Fruit fly (Drosophila melanogaster) whole organism, embryonic: ENCODE measurements around the gene CG11436.

Experiments used
- Antp ChIP-seq: fragments of 200-800 bp; sonication (Bioruptor generic); optimal IDR thresholded peaks from 3 replicates; lab custom pipeline; 2016; ENCODE audit warnings: missing biosample characterization, missing genetic modification characterization
- B-H2 ChIP-seq: fragments of 200-800 bp; sonication (Bioruptor generic); optimal IDR thresholded peaks from 2 replicates; lab custom pipeline; 2018; ENCODE audit warnings: missing biosample characterization, mild to moderate bottlenecking, missing genetic modification characterization
- CG10959 ChIP-seq: fragments of 200-800 bp; sonication (Bioruptor generic); IDR thresholded peaks from 2 replicates; pipeline ENCODE4 v1.3.6; 2022; ENCODE audit warnings: missing biosample characterization, missing genetic modification characterization
- CG11560 ChIP-seq: fragments of 200-800 bp; sonication (Bioruptor generic); IDR thresholded peaks from 3 replicates; pipeline ENCODE4 v1.3.6; 2022; ENCODE audit warnings: missing biosample characterization, missing genetic modification characterization
- CG12391 ChIP-seq: fragments of 200-800 bp; sonication (Bioruptor generic); optimal IDR thresholded peaks from 3 replicates; lab custom pipeline; 2018; ENCODE audit warnings: missing biosample characterization, mild to moderate bottlenecking, missing genetic modification characterization, moderate library complexity
- CG13424 ChIP-seq: fragments of 200-800 bp; sonication (Bioruptor generic); optimal IDR thresholded peaks from 2 replicates; lab custom pipeline; 2019; ENCODE audit warnings: missing biosample characterization, mild to moderate bottlenecking, missing genetic modification characterization, moderate library complexity
- CG16813 ChIP-seq: fragments of 200-800 bp; sonication (Bioruptor generic); IDR thresholded peaks from 3 replicates; pipeline ENCODE4 v1.3.6; 2022; ENCODE audit warnings: missing biosample characterization, missing genetic modification characterization; ENCODE audit not compliant: partially characterized antibody
- CG2199 ChIP-seq: fragments of 200-800 bp; sonication (Bioruptor generic); IDR thresholded peaks from 3 replicates; pipeline ENCODE4 v1.3.6; 2022; ENCODE audit warnings: missing biosample characterization, missing genetic modification characterization
- CG31441 ChIP-seq: fragments of 200-800 bp; sonication (Bioruptor generic); IDR thresholded peaks from 2 replicates; pipeline ENCODE4 v1.3.6; 2022; ENCODE audit warnings: missing biosample characterization, missing genetic modification characterization
- CG32772 ChIP-seq: fragments of 200-800 bp; sonication (Bioruptor generic); IDR thresholded peaks from 2 replicates; pipeline ENCODE4 v1.3.6; 2022; ENCODE audit warnings: missing biosample characterization, missing genetic modification characterization
- CG3407 ChIP-seq: fragments of 200-800 bp; sonication (Bioruptor generic); optimal IDR thresholded peaks from 2 replicates; lab custom pipeline; 2018; ENCODE audit warnings: missing biosample characterization, mild to moderate bottlenecking, missing genetic modification characterization
- CG4730 ChIP-seq: fragments of 200-800 bp; sonication (Bioruptor generic); IDR thresholded peaks from 2 replicates; pipeline ENCODE4 v1.3.6; 2022; ENCODE audit warnings: missing biosample characterization, missing genetic modification characterization
- CG6272 ChIP-seq: fragments of 200-800 bp; sonication (Bioruptor generic); IDR thresholded peaks from 2 replicates; pipeline ENCODE4 v1.3.6; 2022; ENCODE audit warnings: missing biosample characterization, missing genetic modification characterization
- CG7963 ChIP-seq: fragments of 200-800 bp; sonication (Bioruptor generic); IDR thresholded peaks from 3 replicates; pipeline ENCODE4 v1.3.6; 2022; ENCODE audit warnings: missing biosample characterization, missing genetic modification characterization; ENCODE audit not compliant: partially characterized antibody
- CG9727 ChIP-seq: fragments of 200-800 bp; sonication (Bioruptor generic); optimal IDR thresholded peaks from 3 replicates; lab custom pipeline; 2017; ENCODE audit warnings: missing biosample characterization, mild to moderate bottlenecking, missing genetic modification characterization
- Dp ChIP-seq: fragments of 200-800 bp; sonication (Bioruptor generic); optimal IDR thresholded peaks from 2 replicates; lab custom pipeline; 2018; ENCODE audit warnings: missing biosample characterization, mild to moderate bottlenecking, missing genetic modification characterization, moderate library complexity
- Drgx ChIP-seq: fragments of 200-800 bp; sonication (Bioruptor generic); IDR thresholded peaks from 2 replicates; pipeline ENCODE4 v1.3.6; 2022; ENCODE audit warnings: missing biosample characterization, missing genetic modification characterization
- Fer3 ChIP-seq: fragments of 200-800 bp; sonication (Bioruptor generic); optimal IDR thresholded peaks from 2 replicates; lab custom pipeline; 2018; ENCODE audit warnings: missing biosample characterization, mild to moderate bottlenecking, missing genetic modification characterization, moderate library complexity
- Gsc ChIP-seq: fragments of 200-800 bp; sonication (Bioruptor generic); IDR thresholded peaks from 2 replicates; pipeline ENCODE4 v1.3.6; 2022; ENCODE audit warnings: missing biosample characterization, missing genetic modification characterization
- H15 ChIP-seq: fragments of 200-800 bp; sonication (Bioruptor generic); IDR thresholded peaks from 3 replicates; pipeline ENCODE4 v1.3.6; 2022; ENCODE audit warnings: missing biosample characterization, missing genetic modification characterization
- HLH4C ChIP-seq: fragments of 200-800 bp; sonication (Bioruptor generic); IDR thresholded peaks from 3 replicates; pipeline ENCODE4 v1.3.6; 2022; ENCODE audit warnings: missing biosample characterization, missing genetic modification characterization; ENCODE audit not compliant: partially characterized antibody
- Hand ChIP-seq: fragments of 200-800 bp; sonication (Bioruptor generic); optimal IDR thresholded peaks from 2 replicates; lab custom pipeline; 2017; ENCODE audit warnings: mild to moderate bottlenecking, missing biosample characterization, missing genetic modification reagents, missing genetic modification characterization
- Nf-YA ChIP-seq: fragments of 200-800 bp; sonication (Bioruptor generic); IDR thresholded peaks from 2 replicates; pipeline ENCODE4 v1.3.6; 2022; ENCODE audit warnings: missing biosample characterization, missing genetic modification characterization
- Nf-YB ChIP-seq: fragments of 200-800 bp; sonication (Bioruptor generic); optimal IDR thresholded peaks from 3 replicates; lab custom pipeline; 2019; ENCODE audit warnings: missing biosample characterization, mild to moderate bottlenecking, missing genetic modification characterization, moderate library complexity
- Nf-YC ChIP-seq: fragments of 200-800 bp; optimal IDR thresholded peaks from 3 replicates; lab custom pipeline; 2019; ENCODE audit warnings: missing biosample characterization, mild to moderate bottlenecking, missing genetic modification characterization, moderate library complexity
- PHDP ChIP-seq: fragments of 200-800 bp; sonication (Bioruptor generic); optimal IDR thresholded peaks from 3 replicates; lab custom pipeline; 2018; ENCODE audit warnings: missing biosample characterization, mild to moderate bottlenecking, missing genetic modification characterization, moderate library complexity
- Pdp1 ChIP-seq, 2 experiments: fragments of 200-800 bp; sonication (Bioruptor generic); optimal IDR thresholded peaks; 3 replicates each; lab custom pipeline; 2016; ENCODE audit warnings: missing biosample characterization in 2 of 2, missing genetic modification characterization in 2 of 2, mild to moderate bottlenecking in 1 of 2, moderate library complexity in 1 of 2
- Rfx ChIP-seq: fragments of 200-800 bp; sonication (Bioruptor generic); IDR thresholded peaks from 2 replicates; pipeline ENCODE4 v1.3.6; 2022; ENCODE audit warnings: missing biosample characterization, missing genetic modification characterization
- Side ChIP-seq: fragments of 200-800 bp; sonication (Bioruptor generic); optimal IDR thresholded peaks from 2 replicates; lab custom pipeline; 2016; ENCODE audit warnings: missing biosample characterization, missing genetic modification characterization
- Spps ChIP-seq: fragments of 200-800 bp; sonication (Bioruptor generic); optimal IDR thresholded peaks from 2 replicates; lab custom pipeline; 2018; ENCODE audit warnings: missing biosample characterization, mild to moderate bottlenecking, missing genetic modification characterization
- Sry-β ChIP-seq: fragments of 200-800 bp; sonication (Bioruptor generic); optimal IDR thresholded peaks from 2 replicates; lab custom pipeline; 2018; ENCODE audit warnings: missing biosample characterization, mild to moderate bottlenecking, missing genetic modification characterization, moderate library complexity
- ara ChIP-seq: fragments of 200-800 bp; sonication (Bioruptor generic); IDR thresholded peaks from 2 replicates; pipeline ENCODE4 v1.3.6; 2022; ENCODE audit warnings: missing biosample characterization, missing genetic modification characterization
- ase ChIP-seq: fragments of 200-800 bp; sonication (Bioruptor generic); IDR thresholded peaks from 3 replicates; pipeline ENCODE4 v1.3.6; 2022; ENCODE audit warnings: missing biosample characterization, missing genetic modification characterization
- cad ChIP-seq: fragments of >200 bp; optimal IDR thresholded peaks from 2 replicates; lab custom pipeline; 2017; ENCODE audit warnings: missing biosample characterization, missing genetic modification characterization
- cas ChIP-seq: fragments of 200-800 bp; sonication (Bioruptor generic); IDR thresholded peaks from 2 replicates; pipeline ENCODE4 v1.3.6; 2022; ENCODE audit warnings: missing biosample characterization, missing genetic modification characterization
- ci ChIP-seq: fragments of 200-800 bp; sonication (Bioruptor generic); IDR thresholded peaks from 3 replicates; pipeline ENCODE4 v1.3.6; 2022; ENCODE audit warnings: missing biosample characterization, missing genetic modification characterization
- exex ChIP-seq: fragments of 200-800 bp; sonication (Bioruptor generic); optimal IDR thresholded peaks from 4 replicates; lab custom pipeline; 2018; ENCODE audit warnings: missing biosample characterization, mild to moderate bottlenecking, missing genetic modification characterization, moderate library complexity
- fd96Cb ChIP-seq: fragments of 200-800 bp; sonication (Bioruptor generic); optimal IDR thresholded peaks from 2 replicates; lab custom pipeline; 2018; ENCODE audit warnings: missing biosample characterization, mild to moderate bottlenecking, missing genetic modification characterization, moderate library complexity
- fu2 ChIP-seq: fragments of 200-800 bp; sonication (Bioruptor generic); optimal IDR thresholded peaks from 2 replicates; lab custom pipeline; 2016; ENCODE audit warnings: missing biosample characterization, missing genetic modification characterization
- odd ChIP-seq: fragments of 200-800 bp; sonication (Bioruptor generic); optimal IDR thresholded peaks from 2 replicates; lab custom pipeline; 2017; ENCODE audit warnings: missing biosample characterization, mild to moderate bottlenecking, missing genetic modification characterization
- onecut ChIP-seq: fragments of 200-800 bp; sonication (Bioruptor generic); IDR thresholded peaks from 2 replicates; pipeline ENCODE4 v1.3.6; 2022; ENCODE audit warnings: missing biosample characterization, missing genetic modification characterization
- otp ChIP-seq: fragments of 200-800 bp; sonication (Bioruptor generic); IDR thresholded peaks from 3 replicates; pipeline ENCODE4, ENCODE4 v1.3.6; 2022; ENCODE audit warnings: missing biosample characterization, missing genetic modification characterization
- p53 ChIP-seq: fragments of 200-800 bp; sonication (Bioruptor generic); optimal IDR thresholded peaks from 2 replicates; lab custom pipeline; 2016; ENCODE audit warnings: missing biosample characterization, missing genetic modification characterization
- pb ChIP-seq: fragments of 200-800 bp; sonication (Bioruptor generic); optimal IDR thresholded peaks from 3 replicates; lab custom pipeline; 2016; ENCODE audit warnings: missing biosample characterization, missing genetic modification characterization
- pum ChIP-seq: fragments of 200-800 bp; sonication (Bioruptor generic); optimal IDR thresholded peaks from 2 replicates; lab custom pipeline; 2016; ENCODE audit warnings: missing biosample characterization, missing genetic modification characterization
- pzg ChIP-seq: fragments of 200-800 bp; sonication (Bioruptor generic); optimal IDR thresholded peaks from 3 replicates; lab custom pipeline; 2018; ENCODE audit warnings: missing biosample characterization, mild to moderate bottlenecking, missing genetic modification characterization, moderate library complexity
- shn ChIP-seq: fragments of 200-800 bp; sonication (Bioruptor generic); optimal IDR thresholded peaks from 3 replicates; lab custom pipeline; 2016; ENCODE audit warnings: missing biosample characterization, missing genetic modification characterization
- slou ChIP-seq: fragments of 200-800 bp; sonication (Bioruptor generic); optimal IDR thresholded peaks from 3 replicates; lab custom pipeline; 2016; ENCODE audit warnings: missing biosample characterization, missing genetic modification characterization
- slp2 ChIP-seq: fragments of 200-800 bp; sonication (Bioruptor generic); optimal IDR thresholded peaks from 2 replicates; lab custom pipeline; 2016; ENCODE audit warnings: missing biosample characterization, missing genetic modification characterization
- trem ChIP-seq: fragments of 200-800 bp; optimal IDR thresholded peaks from 3 replicates; lab custom pipeline; 2019; ENCODE audit warnings: missing biosample characterization, mild to moderate bottlenecking, missing genetic modification characterization, moderate library complexity
- trh ChIP-seq: fragments of 200-800 bp; sonication (Bioruptor generic); optimal IDR thresholded peaks from 2 replicates; lab custom pipeline; 2016; ENCODE audit warnings: missing biosample characterization, missing genetic modification characterization

The CG11436 gene

DNA sequence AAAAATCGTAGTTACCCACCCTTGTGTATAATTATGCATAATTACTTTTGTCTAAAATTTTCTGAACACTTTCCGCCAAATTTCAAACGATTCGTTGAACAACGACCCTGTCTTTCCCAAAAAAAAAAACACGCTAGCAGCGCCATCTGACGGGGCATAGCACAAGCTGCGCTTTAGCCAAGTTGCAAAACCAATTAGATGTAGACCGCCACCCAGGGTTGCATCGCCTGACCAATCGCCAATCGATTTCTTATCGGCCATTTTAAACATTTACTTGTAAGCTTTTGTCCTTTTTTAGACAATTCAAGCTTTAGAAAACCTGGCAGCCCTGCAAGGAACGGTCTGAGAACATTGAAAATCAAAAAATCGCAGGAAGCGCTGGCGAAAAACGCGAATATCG, 21.8 kb downstream of the CG11436 start, which contains the start of gene CG3556:
CG3556 (plus strand) TSS at position 323 of the 400 bp plus-strand sequence.
- no peak for TF ChIP-seq B-H2
- peak; percentile 59; the same call in 2 of the 3 replicates for TF ChIP-seq ase (GFP tag; lab: Robert Waterston, UW)
- no peak for TF ChIP-seq trh (GFP tag; lab: Kevin White, UChicago)
- peak; percentile 47; the same call in 1 of the 2 replicates for TF ChIP-seq CG32772 (GFP tag; lab: Robert Waterston, UW)
- peak; percentile 88 for TF ChIP-seq ci (GFP tag; lab: Robert Waterston, UW)
- peak; percentile 23 for TF ChIP-seq fu2 (GFP tag; lab: Kevin White, UChicago)
- TF ChIP-seq exex (tag; lab: Kevin White, UChicago), result no peak
- TF ChIP-seq Sry-β (GFP tag; lab: Kevin White, UChicago), result no peak
- no peak for TF ChIP-seq Nf-YA
- no peak for TF ChIP-seq Hand (GFP tag; lab: Kevin White, UChicago)
- no peak for TF ChIP-seq fd96Cb
- TF ChIP-seq CG16813 (GFP tag; lab: Robert Waterston, UW), result peak; percentile 56; the same call in 2 of the 3 replicates
- peak; percentile 69 for TF ChIP-seq onecut (GFP tag; lab: Robert Waterston, UW)
- TF ChIP-seq CG9727, result peak; percentile 48
- TF ChIP-seq CG10959 (GFP tag; lab: Robert Waterston, UW), result peak; percentile 45; the same call in 1 of the 2 replicates
- TF ChIP-seq PHDP (tag; lab: Kevin White, UChicago), result no peak
- TF ChIP-seq cas (GFP tag; lab: Robert Waterston, UW), result 0 out of 2 replicates have a peak, but pooled peaks have one; percentile 11
- no peak for TF ChIP-seq cad
- peak; percentile 62 for TF ChIP-seq Antp (GFP tag; lab: Kevin White, UChicago)
- TF ChIP-seq Nf-YC (tag; lab: Kevin White, UChicago), result no peak
- peak; percentile 75 for TF ChIP-seq CG7963 (GFP tag; lab: Robert Waterston, UW)
- no peak for TF ChIP-seq Drgx
- no peak for TF ChIP-seq slou (GFP tag; lab: Kevin White, UChicago)
- no peak for TF ChIP-seq CG31441 (GFP tag; lab: Robert Waterston, UW)
- TF ChIP-seq CG12391 (tag; lab: Kevin White, UChicago), result peak; percentile 44
- TF ChIP-seq Pdp1 (GFP tag; optimal IDR thresholded peaks at IDR 0.05; lab: Kevin White, UChicago), result peak in 1 of 2 experiments; percentile 36
- TF ChIP-seq CG4730, result no peak
- TF ChIP-seq CG11560, result peak; percentile 78; the same call in 2 of the 3 replicates
- peak; percentile 50 for TF ChIP-seq p53 (GFP tag; lab: Kevin White, UChicago)
- peak; percentile 47; the same call in 1 of the 2 replicates for TF ChIP-seq ara
- TF ChIP-seq CG3407 (GFP tag; lab: Kevin White, UChicago), result peak; percentile 34
- TF ChIP-seq H15, result peak; percentile 66; the same call in 2 of the 3 replicates
- TF ChIP-seq otp (GFP tag; lab: Robert Waterston, UW), result peak; percentile 58; the same call in 1 of the 3 replicates
- TF ChIP-seq pzg, result peak; percentile 87
- peak; percentile 22 for TF ChIP-seq Nf-YB (GFP tag; lab: Kevin White, UChicago)
- peak; percentile 30 for TF ChIP-seq shn (GFP tag; lab: Kevin White, UChicago)
- TF ChIP-seq CG6272 (GFP tag; lab: Robert Waterston, UW), result peak; percentile 39; the same call in 1 of the 2 replicates
- peak; percentile 1 for TF ChIP-seq trem (tag; lab: Kevin White, UChicago)
- TF ChIP-seq pb, result no peak
- no peak for TF ChIP-seq CG2199 (GFP tag; lab: Robert Waterston, UW)
- TF ChIP-seq CG13424, result peak; percentile 47
- no peak for TF ChIP-seq odd
- peak; percentile 50 for TF ChIP-seq Side (GFP tag; lab: Kevin White, UChicago)
- no peak for TF ChIP-seq Spps (tag; lab: Kevin White, UChicago)
- TF ChIP-seq HLH4C, result peak; percentile 70
- peak; percentile 86 for TF ChIP-seq Dp
- peak; percentile 3 for TF ChIP-seq slp2 (GFP tag; lab: Kevin White, UChicago)
- TF ChIP-seq Gsc (GFP tag; lab: Robert Waterston, UW), result no peak
- peak; percentile 80 for TF ChIP-seq Rfx (GFP tag; lab: Robert Waterston, UW)
- TF ChIP-seq pum, result peak; percentile 26
- TF ChIP-seq Fer3 (tag; lab: Kevin White, UChicago), result no peak
